Fruit fly (Drosophila melanogaster): Measurements from ENCODE around the gene Tgi.

Tgi gene

DNA sequence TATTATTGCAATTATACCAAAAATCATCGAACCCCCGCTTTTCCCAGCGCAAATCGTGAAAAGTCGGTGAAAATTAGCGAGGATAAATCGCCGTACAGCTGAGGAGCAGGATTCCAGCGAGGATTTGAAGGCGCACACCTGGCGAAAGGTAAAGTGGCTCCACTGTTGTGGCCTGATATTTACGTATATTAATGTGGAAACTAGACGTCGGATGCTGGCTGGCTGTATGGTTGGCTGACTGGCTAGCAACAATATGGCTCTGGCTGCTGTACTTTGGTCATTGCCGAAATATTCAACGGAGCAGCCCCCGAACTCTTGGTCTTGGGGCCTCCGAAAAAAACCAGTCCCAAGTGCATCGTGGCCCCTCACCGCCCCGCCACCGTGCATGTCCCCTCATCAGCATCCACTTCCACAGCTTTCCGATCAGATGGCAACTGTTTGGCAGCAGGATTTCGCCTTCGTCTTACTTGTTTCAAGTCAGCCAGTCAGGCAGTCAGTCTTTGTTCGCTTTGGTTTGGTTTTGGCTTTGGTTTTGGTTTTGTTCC lies 335 bp downstream of the Tgi start:
- no peak for TF ChIP-seq fru (GFP tag; optimal IDR thresholded peaks at IDR 0.05)
- no peak for TF ChIP-seq Dif (GFP tag; optimal IDR thresholded peaks at IDR 0.05; ENCODE audit: partially characterized antibody)
- TF ChIP-seq CrebA (GFP tag; optimal IDR thresholded peaks at IDR 0.05; ENCODE audit: borderline replicate concordance) = no peak
- TF ChIP-seq ey (GFP tag; optimal IDR thresholded peaks at IDR 0.05) = no peak
- TF ChIP-seq Rel (GFP tag; optimal IDR thresholded peaks at IDR 0.05) = no peak
- no peak for TF ChIP-seq Rel (tag; optimal IDR thresholded peaks at IDR 0.05)
- no peak for TF ChIP-seq sage (GFP tag; optimal IDR thresholded peaks at IDR 0.05)
- TF ChIP-seq dsf (GFP tag; optimal IDR thresholded peaks at IDR 0.05; ENCODE audit: borderline replicate concordance) = no peak
- TF ChIP-seq Hr83 (GFP tag; optimal IDR thresholded peaks at IDR 0.05; ENCODE audit: poor library complexity, severe bottlenecking) = no peak
- TF ChIP-seq pan (optimal IDR thresholded peaks at IDR 0.05) = no peak
- no peak for TF ChIP-seq HLH106 (tag; optimal IDR thresholded peaks at IDR 0.05)
- TF ChIP-seq sv (GFP tag; optimal IDR thresholded peaks at IDR 0.05) = no peak
- TF ChIP-seq woc (GFP tag; optimal IDR thresholded peaks at IDR 0.05) = no peak
- TF ChIP-seq OdsH (GFP tag; optimal IDR thresholded peaks at IDR 0.05) = no peak
- TF ChIP-seq Dfd (GFP tag; optimal IDR thresholded peaks at IDR 0.05) = no peak
- TF ChIP-seq Hnf4 (GFP tag; optimal IDR thresholded peaks at IDR 0.05) = no peak

DNA sequence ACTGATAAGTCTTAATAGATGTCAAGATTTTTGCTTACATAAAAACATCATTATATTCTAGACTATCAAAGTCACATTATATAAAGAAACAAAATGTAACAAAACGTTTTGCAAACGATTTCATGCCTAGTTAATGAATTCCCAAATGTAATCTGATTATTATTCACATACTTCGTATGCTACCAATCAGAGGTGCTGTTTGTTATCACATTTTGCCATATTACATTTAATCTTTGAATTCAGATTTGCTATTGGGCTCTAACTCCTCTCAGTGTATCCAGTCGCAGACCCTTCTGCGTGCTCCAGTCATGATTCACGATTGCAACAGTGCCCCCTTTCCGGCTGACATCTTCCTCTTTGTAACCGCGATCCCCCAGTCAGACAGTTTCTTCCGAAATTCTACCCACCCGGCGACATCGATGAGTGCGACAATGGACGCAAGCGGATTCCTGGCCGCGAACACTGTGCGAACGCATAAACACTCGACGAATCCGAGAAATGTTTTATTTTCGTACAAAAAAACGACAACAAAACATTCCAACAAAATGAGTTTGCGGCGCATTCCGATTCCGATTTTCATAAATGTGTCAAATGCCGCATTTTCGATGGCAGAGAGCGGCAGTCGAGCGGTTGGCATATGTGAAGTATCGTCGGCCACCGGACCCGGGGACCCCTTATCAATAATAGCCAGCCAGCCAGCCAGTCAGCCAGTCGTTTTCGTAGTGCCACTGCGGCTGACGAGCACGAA lies 1.7 kb downstream of the Tgi start:
- TF ChIP-seq HLH106 (tag; optimal IDR thresholded peaks at IDR 0.05) (peak; percentile 9), N (GFP tag; optimal IDR thresholded peaks at IDR 0.05) (no peak), Hnf4 (GFP tag; optimal IDR thresholded peaks at IDR 0.05) (no peak), sv (GFP tag; optimal IDR thresholded peaks at IDR 0.05) (no peak), OdsH (GFP tag; optimal IDR thresholded peaks at IDR 0.05) (peak; percentile 30), ey (GFP tag; optimal IDR thresholded peaks at IDR 0.05) (peak; percentile 39), Mio (GFP tag; optimal IDR thresholded peaks at IDR 0.05) (peak; percentile 10), woc (GFP tag; optimal IDR thresholded peaks at IDR 0.05) (peak; percentile 71), foxo (GFP tag; optimal IDR thresholded peaks at IDR 0.05) (peak in 1 of 2 experiments; percentile 52), jim (GFP tag; optimal IDR thresholded peaks at IDR 0.05) (no peak), Rel (GFP tag; optimal IDR thresholded peaks at IDR 0.05) (no peak), Rel (tag; optimal IDR thresholded peaks at IDR 0.05) (peak; percentile 37), rgr (GFP tag; optimal IDR thresholded peaks at IDR 0.05) (peak; percentile 38), br (GFP tag; optimal IDR thresholded peaks at IDR 0.05) (peak; percentile 48), sage (GFP tag; optimal IDR thresholded peaks at IDR 0.05) (no peak), Dif (GFP tag; optimal IDR thresholded peaks at IDR 0.05; ENCODE audit: partially characterized antibody) (peak; percentile 8), Jra (GFP tag; optimal IDR thresholded peaks at IDR 0.05) (peak; percentile 34), dmrt93B (GFP tag; optimal IDR thresholded peaks at IDR 0.05) (peak; percentile 38), fru (GFP tag; optimal IDR thresholded peaks at IDR 0.05) (peak; percentile 35), psq (GFP tag; optimal IDR thresholded peaks at IDR 0.05) (peak; percentile 3), Sp1 (GFP tag; optimal IDR thresholded peaks at IDR 0.05) (peak; percentile 33)

DNA sequence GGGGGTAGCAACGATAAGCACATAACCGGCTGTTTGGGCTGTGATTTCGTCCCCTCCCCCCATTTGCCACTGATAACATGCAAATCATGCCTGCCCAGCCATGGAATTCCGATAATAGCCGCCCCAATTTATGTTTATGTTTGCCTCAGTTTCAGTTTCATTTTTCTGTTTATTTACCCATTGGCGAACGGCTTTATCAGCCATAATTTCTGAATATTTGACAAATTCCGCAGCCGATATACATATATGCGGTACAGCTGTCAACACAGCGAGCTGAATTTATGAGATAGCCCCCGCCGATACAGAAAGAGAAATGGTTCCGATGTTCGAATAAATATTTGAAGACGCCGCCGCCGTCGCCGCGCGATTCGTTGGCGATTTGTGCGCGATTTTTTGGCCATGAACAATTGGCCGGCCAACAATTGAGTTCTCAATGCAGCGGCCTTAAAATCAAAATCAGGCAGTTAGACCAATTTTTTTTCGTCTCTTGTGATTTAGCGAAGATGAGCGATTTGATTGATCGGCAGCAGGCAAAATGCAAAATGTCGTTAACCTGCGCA lies 2.7 kb downstream of the Tgi start:
- TF ChIP-seq sage (GFP tag; optimal IDR thresholded peaks at IDR 0.05) (no peak), GATAd (GFP tag; optimal IDR thresholded peaks at IDR 0.05) (no peak), Dif (GFP tag; optimal IDR thresholded peaks at IDR 0.05; ENCODE audit: partially characterized antibody) (no peak), sv (GFP tag; optimal IDR thresholded peaks at IDR 0.05) (no peak), CG9705 (GFP tag; optimal IDR thresholded peaks at IDR 0.05) (no peak), brk (GFP tag; optimal IDR thresholded peaks at IDR 0.05) (no peak), pan (optimal IDR thresholded peaks at IDR 0.05) (no peak), h (GFP tag; optimal IDR thresholded peaks at IDR 0.05) (no peak), HLH106 (tag; optimal IDR thresholded peaks at IDR 0.05) (no peak), Rel (GFP tag; optimal IDR thresholded peaks at IDR 0.05) (no peak), Rel (tag; optimal IDR thresholded peaks at IDR 0.05) (no peak), tai (GFP tag; optimal IDR thresholded peaks at IDR 0.05) (no peak), dl (GFP tag; optimal IDR thresholded peaks at IDR 0.05; ENCODE audit: insufficient read depth in 1 of 2, partially characterized antibody in 2 of 2) (no peak), woc (GFP tag; optimal IDR thresholded peaks at IDR 0.05) (no peak), Mio (GFP tag; optimal IDR thresholded peaks at IDR 0.05) (no peak), br (GFP tag; optimal IDR thresholded peaks at IDR 0.05) (no peak), OdsH (GFP tag; optimal IDR thresholded peaks at IDR 0.05) (no peak), N (GFP tag; optimal IDR thresholded peaks at IDR 0.05) (no peak)

All from whole organism, wandering third instar larva.